In the genomic region with DNA sequence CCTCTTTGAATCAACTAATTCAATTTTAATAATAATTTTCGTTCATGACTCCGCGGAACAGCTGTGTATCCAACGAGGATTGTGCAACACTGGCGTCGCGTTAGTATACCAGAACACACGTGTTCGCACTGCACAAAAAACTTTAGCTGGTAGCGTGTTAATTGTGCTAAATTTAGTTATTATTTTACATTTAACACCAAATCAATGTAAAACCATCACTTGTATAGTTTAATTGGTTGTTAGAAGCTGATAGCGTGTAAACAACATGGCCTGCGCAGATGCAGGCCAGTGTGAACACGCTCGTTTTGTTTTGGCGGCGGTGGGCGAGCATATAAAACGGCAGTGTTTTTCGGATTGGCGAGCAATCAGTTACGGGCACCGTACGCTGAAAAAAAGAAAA, we compare ENCODE assay signal across 1 fruit fly cellular context.
TF ChIP-seq lines count a peak whose summit lies in the region.

A gene (minus strand): TSS at position 93 of the 400 bp plus-strand sequence.
A gene (plus strand): TSS at position 335 of the 400 bp plus-strand sequence.

TF ChIP-seq in whole organism, embryonic, 481 proteins besides CTCF, POLR2A, EP300 and RAD21 (continued from another document and continues in another):
- TF ChIP-seq CG17361 (GFP tag; IDR thresholded peaks at IDR 0.05; lab: Robert Waterston, UW), result peak; percentile 81
- peak; percentile 7; the same call in 1 of the 2 replicates for TF ChIP-seq Ravus (GFP tag; IDR thresholded peaks at IDR 0.05; lab: Robert Waterston, UW)
- peak; percentile 17 for TF ChIP-seq ATbp (GFP tag; optimal IDR thresholded peaks at IDR 0.05; lab: Kevin White, UChicago)
- TF ChIP-seq ash1 (GFP tag; optimal IDR thresholded peaks at IDR 0.05; lab: Kevin White, UChicago), result no peak
- TF ChIP-seq PHDP (tag; optimal IDR thresholded peaks at IDR 0.05; lab: Kevin White, UChicago), result peak; percentile 80
- TF ChIP-seq CG8359 (GFP tag; optimal IDR thresholded peaks at IDR 0.05; lab: Kevin White, UChicago; ENCODE audit: borderline replicate concordance), result no peak
- TF ChIP-seq ranshi (GFP tag; IDR thresholded peaks at IDR 0.05; lab: Robert Waterston, UW), result peak; percentile 75
- peak; percentile 37 for TF ChIP-seq CG15601 (tag; optimal IDR thresholded peaks at IDR 0.05; lab: Kevin White, UChicago)
- peak; percentile 42 for TF ChIP-seq CG4820 (GFP tag; optimal IDR thresholded peaks at IDR 0.05; lab: Kevin White, UChicago)
- 0 out of 2 replicates have a peak, but pooled peaks have one; percentile 25 for TF ChIP-seq unc-4 (GFP tag; IDR thresholded peaks at IDR 0.05; lab: Robert Waterston, UW; ENCODE audit: partially characterized antibody)
- peak; percentile 79 for TF ChIP-seq CG30403 (GFP tag; optimal IDR thresholded peaks at IDR 0.05; lab: Kevin White, UChicago)
- no peak for TF ChIP-seq Hr39 (optimal IDR thresholded peaks at IDR 0.05; lab: Kevin White, UChicago)
- peak; percentile 64 for TF ChIP-seq CG12299 (tag; optimal IDR thresholded peaks at IDR 0.05; lab: Kevin White, UChicago)
- TF ChIP-seq Fer1 (GFP tag; optimal IDR thresholded peaks at IDR 0.05; lab: Kevin White, UChicago), result peak; percentile 79
- no peak for TF ChIP-seq Awh (GFP tag; IDR thresholded peaks at IDR 0.05; lab: Robert Waterston, UW)
- TF ChIP-seq CG10267 (tag; optimal IDR thresholded peaks at IDR 0.05; lab: Kevin White, UChicago), result peak; percentile 95
- no peak for TF ChIP-seq prd (optimal IDR thresholded peaks at IDR 0.05; lab: Kevin White, UChicago)
- TF ChIP-seq prd (GFP tag; IDR thresholded peaks at IDR 0.05; lab: Robert Waterston, UW), result peak; percentile 78
- peak; percentile 85 for TF ChIP-seq phol (tag; optimal IDR thresholded peaks at IDR 0.05; lab: Kevin White, UChicago)
- peak; percentile 83 for TF ChIP-seq CG13424 (tag; optimal IDR thresholded peaks at IDR 0.05; lab: Kevin White, UChicago)
- peak; percentile 53; the same call in 1 of the 2 replicates for TF ChIP-seq bowl (GFP tag; IDR thresholded peaks at IDR 0.05; lab: Robert Waterston, UW)
- TF ChIP-seq ssp (GFP tag; IDR thresholded peaks at IDR 0.05; lab: Robert Waterston, UW), result peak; percentile 90
- peak; percentile 64 for TF ChIP-seq pum (GFP tag; optimal IDR thresholded peaks at IDR 0.05; lab: Kevin White, UChicago)
- TF ChIP-seq sens-2 (GFP tag; IDR thresholded peaks at IDR 0.05; lab: Robert Waterston, UW), result no peak
- TF ChIP-seq gsb-n (tag; optimal IDR thresholded peaks at IDR 0.05; lab: Kevin White, UChicago), result no peak
- peak; percentile 53 for TF ChIP-seq CHES-1-like (GFP tag; optimal IDR thresholded peaks at IDR 0.05; lab: Kevin White, UChicago)
- TF ChIP-seq CG8388 (GFP tag; optimal IDR thresholded peaks at IDR 0.05; lab: Kevin White, UChicago), result peak; percentile 79
- TF ChIP-seq CG1792 (GFP tag; optimal IDR thresholded peaks at IDR 0.05; lab: Kevin White, UChicago), result peak; percentile 70
- peak; percentile 69 for TF ChIP-seq CrebB (tag; optimal IDR thresholded peaks at IDR 0.05; lab: Kevin White, UChicago)
- TF ChIP-seq crc (GFP tag; optimal IDR thresholded peaks at IDR 0.05; lab: Kevin White, UChicago), result peak; percentile 23
- peak; percentile 78 for TF ChIP-seq CG10543 (GFP tag; optimal IDR thresholded peaks at IDR 0.05; lab: Kevin White, UChicago)
- peak; percentile 100 for TF ChIP-seq CG7357 (GFP tag; IDR thresholded peaks at IDR 0.05; lab: Robert Waterston, UW)
- peak; percentile 67 for TF ChIP-seq pzg (GFP tag; optimal IDR thresholded peaks at IDR 0.05; lab: Kevin White, UChicago)
- TF ChIP-seq CG43689 (GFP tag; IDR thresholded peaks at IDR 0.05; lab: Robert Waterston, UW), result no peak
- peak; percentile 61 for TF ChIP-seq Ets97D (GFP tag; optimal IDR thresholded peaks at IDR 0.05; lab: Kevin White, UChicago)
- TF ChIP-seq ftz-f1 (GFP tag; optimal IDR thresholded peaks at IDR 0.05; lab: Kevin White, UChicago), result peak; percentile 41
- peak; percentile 46; the same call in 1 of the 2 replicates for TF ChIP-seq GATAe (GFP tag; conservative IDR thresholded peaks at IDR 0.05; lab: Robert Waterston, UW)
- peak; percentile 67 for TF ChIP-seq CG13296 (GFP tag; optimal IDR thresholded peaks at IDR 0.05; lab: Kevin White, UChicago)
- peak; percentile 43 for TF ChIP-seq CG16863 (GFP tag; optimal IDR thresholded peaks at IDR 0.05; lab: Kevin White, UChicago)
- TF ChIP-seq tin (GFP tag; optimal IDR thresholded peaks at IDR 0.05; lab: Kevin White, UChicago), result peak; percentile 68
- TF ChIP-seq CG3065 (GFP tag; optimal IDR thresholded peaks at IDR 0.05; lab: Kevin White, UChicago), result no peak
- TF ChIP-seq ara (GFP tag; IDR thresholded peaks at IDR 0.05; lab: Robert Waterston, UW), result peak; percentile 79
- TF ChIP-seq CG1603 (tag; optimal IDR thresholded peaks at IDR 0.05; lab: Kevin White, UChicago), result peak; percentile 90
- no peak for TF ChIP-seq sc (optimal IDR thresholded peaks at IDR 0.05; lab: Kevin White, UChicago)
- TF ChIP-seq sc (GFP tag; optimal IDR thresholded peaks at IDR 0.05; lab: Kevin White, UChicago), result no peak
- TF ChIP-seq CG4617 (GFP tag; optimal IDR thresholded peaks at IDR 0.05; lab: Kevin White, UChicago; ENCODE audit: borderline replicate concordance), result peak; percentile 57
- TF ChIP-seq gro (GFP tag; optimal IDR thresholded peaks at IDR 0.05; lab: Kevin White, UChicago), result peak; percentile 51
- TF ChIP-seq kni (GFP tag; optimal IDR thresholded peaks at IDR 0.05; lab: Kevin White, UChicago), result peak; percentile 41
- TF ChIP-seq Hey (tag; optimal IDR thresholded peaks at IDR 0.05; lab: Kevin White, UChicago), result peak; percentile 61
- TF ChIP-seq Jarid2 (GFP tag; optimal IDR thresholded peaks at IDR 0.05; lab: Kevin White, UChicago), result peak; percentile 48
- TF ChIP-seq CG1832 (GFP tag; optimal IDR thresholded peaks at IDR 0.05; lab: Kevin White, UChicago), result no peak
- TF ChIP-seq Vsx1 (GFP tag; optimal IDR thresholded peaks at IDR 0.05; lab: Kevin White, UChicago), result no peak
- TF ChIP-seq CG12769 (tag; optimal IDR thresholded peaks at IDR 0.05; lab: Kevin White, UChicago), result no peak
- TF ChIP-seq mirr (GFP tag; optimal IDR thresholded peaks at IDR 0.05; lab: Kevin White, UChicago), result peak; percentile 66
- no peak for TF ChIP-seq dmrt99B (tag; optimal IDR thresholded peaks at IDR 0.05; lab: Kevin White, UChicago)
- TF ChIP-seq Scr (GFP tag; IDR thresholded peaks at IDR 0.05; lab: Robert Waterston, UW; ENCODE audit: partially characterized antibody), result peak; percentile 49
- peak; percentile 25 for TF ChIP-seq CG6654 (GFP tag; optimal IDR thresholded peaks at IDR 0.05; lab: Kevin White, UChicago)
- TF ChIP-seq CG3847 (GFP tag; IDR thresholded peaks at IDR 0.05; lab: Robert Waterston, UW), result peak; percentile 86
- peak; percentile 83 for TF ChIP-seq zfh1 (GFP tag; IDR thresholded peaks at IDR 0.05; lab: Robert Waterston, UW)
- peak; percentile 77 for TF ChIP-seq pho (GFP tag; optimal IDR thresholded peaks at IDR 0.05; lab: Kevin White, UChicago)
- peak; percentile 84 for TF ChIP-seq gem (tag; optimal IDR thresholded peaks at IDR 0.05; lab: Kevin White, UChicago)
- TF ChIP-seq tgo (GFP tag; IDR thresholded peaks at IDR 0.05; lab: Robert Waterston, UW), result peak; percentile 74
- TF ChIP-seq BtbVII (GFP tag; optimal IDR thresholded peaks at IDR 0.05; lab: Kevin White, UChicago), result peak; percentile 31
- peak; percentile 72 for TF ChIP-seq H2.0 (GFP tag; IDR thresholded peaks at IDR 0.05; lab: Robert Waterston, UW)
- peak; percentile 35 for TF ChIP-seq gfzf (GFP tag; optimal IDR thresholded peaks at IDR 0.05; lab: Kevin White, UChicago)
- peak; percentile 56 for TF ChIP-seq seq (GFP tag; IDR thresholded peaks at IDR 0.05; lab: Robert Waterston, UW)
- peak; percentile 62 for TF ChIP-seq CG9727 (GFP tag; optimal IDR thresholded peaks at IDR 0.05; lab: Kevin White, UChicago)
- no peak for TF ChIP-seq D19A (tag; optimal IDR thresholded peaks at IDR 0.05; lab: Kevin White, UChicago)
- peak; percentile 17 for TF ChIP-seq eyg (GFP tag; optimal IDR thresholded peaks at IDR 0.05; lab: Kevin White, UChicago)
- TF ChIP-seq Oli (tag; optimal IDR thresholded peaks at IDR 0.05; lab: Kevin White, UChicago), result peak; percentile 70
- 0 out of 2 replicates have a peak, but pooled peaks have one; percentile 30 for TF ChIP-seq ro (GFP tag; IDR thresholded peaks at IDR 0.05; lab: Robert Waterston, UW)
- peak; percentile 71 for TF ChIP-seq CG30020 (tag; optimal IDR thresholded peaks at IDR 0.05; lab: Kevin White, UChicago)
- TF ChIP-seq CG33213 (GFP tag; optimal IDR thresholded peaks at IDR 0.05; lab: Kevin White, UChicago), result peak; percentile 68
- peak; percentile 27; the same call in 1 of the 2 replicates for TF ChIP-seq CG1024 (GFP tag; IDR thresholded peaks at IDR 0.05; lab: Robert Waterston, UW)
- TF ChIP-seq pnt (GFP tag; optimal IDR thresholded peaks at IDR 0.05; lab: Kevin White, UChicago), result peak; percentile 49
- no peak for TF ChIP-seq CG6791 (GFP tag; IDR thresholded peaks at IDR 0.05; lab: Robert Waterston, UW; ENCODE audit: partially characterized antibody)
- peak; percentile 85 for TF ChIP-seq sob (GFP tag; IDR thresholded peaks at IDR 0.05; lab: Robert Waterston, UW)
- peak; percentile 38 for TF ChIP-seq slou (GFP tag; optimal IDR thresholded peaks at IDR 0.05; lab: Kevin White, UChicago)
- TF ChIP-seq CG11247 (GFP tag; IDR thresholded peaks at IDR 0.05; lab: Robert Waterston, UW), result peak; percentile 63
- TF ChIP-seq Fer3 (tag; optimal IDR thresholded peaks at IDR 0.05; lab: Kevin White, UChicago), result peak; percentile 70
- TF ChIP-seq B-H2 (GFP tag; optimal IDR thresholded peaks at IDR 0.05; lab: Kevin White, UChicago), result peak; percentile 86
- peak; percentile 63 for TF ChIP-seq Camta (GFP tag; optimal IDR thresholded peaks at IDR 0.05; lab: Kevin White, UChicago)
- no peak for TF ChIP-seq unpg (GFP tag; optimal IDR thresholded peaks at IDR 0.05; lab: Kevin White, UChicago)
- TF ChIP-seq tap (tag; optimal IDR thresholded peaks at IDR 0.05; lab: Kevin White, UChicago), result peak; percentile 20
- TF ChIP-seq CG7839 (tag; optimal IDR thresholded peaks at IDR 0.05; lab: Kevin White, UChicago), result peak; percentile 71
- TF ChIP-seq CG6272 (GFP tag; IDR thresholded peaks at IDR 0.05; lab: Robert Waterston, UW), result peak; percentile 67
- peak; percentile 84 for TF ChIP-seq CG32767 (GFP tag; IDR thresholded peaks at IDR 0.05; lab: Robert Waterston, UW)
- TF ChIP-seq en (GFP tag; optimal IDR thresholded peaks at IDR 0.05; lab: Kevin White, UChicago), result peak; percentile 43
- peak; percentile 15 for TF ChIP-seq CG8290 (GFP tag; optimal IDR thresholded peaks at IDR 0.05; lab: Kevin White, UChicago)
- peak in 1 of 2 experiments; percentile 60 for TF ChIP-seq CG8290 (tag; optimal IDR thresholded peaks at IDR 0.05; lab: Kevin White, UChicago)
- peak; percentile 68; the same call in 1 of the 3 replicates for TF ChIP-seq Mrtf (GFP tag; IDR thresholded peaks at IDR 0.05; lab: Robert Waterston, UW)
- 0 out of 3 replicates have a peak, but pooled peaks have one; percentile 26 for TF ChIP-seq HLH4C (GFP tag; IDR thresholded peaks at IDR 0.05; lab: Robert Waterston, UW; ENCODE audit: partially characterized antibody)
- peak; percentile 59 for TF ChIP-seq az2 (GFP tag; optimal IDR thresholded peaks at IDR 0.05; lab: Kevin White, UChicago)
- peak; percentile 60 for TF ChIP-seq zen (tag; optimal IDR thresholded peaks at IDR 0.05; lab: Kevin White, UChicago)
- peak; percentile 87 for TF ChIP-seq Rfx (GFP tag; IDR thresholded peaks at IDR 0.05; lab: Robert Waterston, UW)
- peak; percentile 60 for TF ChIP-seq Dad (GFP tag; optimal IDR thresholded peaks at IDR 0.05; lab: Kevin White, UChicago)
- TF ChIP-seq CG4854 (GFP tag; optimal IDR thresholded peaks at IDR 0.05; lab: Kevin White, UChicago), result peak; percentile 46
- TF ChIP-seq Dfd (GFP tag; optimal IDR thresholded peaks at IDR 0.05; lab: Kevin White, UChicago), result no peak
- TF ChIP-seq E2f2 (GFP tag; IDR thresholded peaks at IDR 0.05; lab: Robert Waterston, UW), result peak; percentile 74
- TF ChIP-seq CG17359 (tag; optimal IDR thresholded peaks at IDR 0.05; lab: Kevin White, UChicago), result peak; percentile 60
- no peak for TF ChIP-seq pros (GFP tag; optimal IDR thresholded peaks at IDR 0.05; lab: Kevin White, UChicago)
- TF ChIP-seq tna (GFP tag; IDR thresholded peaks at IDR 0.05; lab: Robert Waterston, UW; ENCODE audit: partially characterized antibody), result no peak
- peak; percentile 79 for TF ChIP-seq klu (GFP tag; IDR thresholded peaks at IDR 0.05; lab: Robert Waterston, UW)
- TF ChIP-seq bsh (GFP tag; optimal IDR thresholded peaks at IDR 0.05; lab: Kevin White, UChicago), result peak in 1 of 2 experiments; percentile 75
- peak; percentile 10; the same call in 1 of the 3 replicates for TF ChIP-seq CG3726 (GFP tag; IDR thresholded peaks at IDR 0.05; lab: Robert Waterston, UW)
- peak; percentile 77 for TF ChIP-seq Deaf1 (tag; optimal IDR thresholded peaks at IDR 0.05; lab: Kevin White, UChicago)
- TF ChIP-seq cg (GFP tag; optimal IDR thresholded peaks at IDR 0.05; lab: Kevin White, UChicago), result no peak
- TF ChIP-seq MBD-R2 (GFP tag; IDR thresholded peaks at IDR 0.05; lab: Robert Waterston, UW), result peak; percentile 95
- peak in 1 of 3 experiments; percentile 65 for TF ChIP-seq lola (GFP tag; optimal IDR thresholded peaks at IDR 0.05; lab: Kevin White, UChicago)
- peak; percentile 70 for TF ChIP-seq CG9437 (GFP tag; optimal IDR thresholded peaks at IDR 0.05; lab: Kevin White, UChicago)
- peak; percentile 77 for TF ChIP-seq CG12155 (GFP tag; optimal IDR thresholded peaks at IDR 0.05; lab: Kevin White, UChicago)
- TF ChIP-seq CG15514 (GFP tag; optimal IDR thresholded peaks at IDR 0.05; lab: Kevin White, UChicago), result peak; percentile 92
- TF ChIP-seq mld (GFP tag; IDR thresholded peaks at IDR 0.05; lab: Robert Waterston, UW; ENCODE audit: partially characterized antibody), result no peak
- TF ChIP-seq crp (GFP tag; optimal IDR thresholded peaks at IDR 0.05; lab: Kevin White, UChicago), result peak; percentile 51 to 93
- TF ChIP-seq bcd (GFP tag; optimal IDR thresholded peaks at IDR 0.05; lab: Kevin White, UChicago), result peak; percentile 72
- TF ChIP-seq CG7987 (GFP tag; optimal IDR thresholded peaks at IDR 0.05; lab: Kevin White, UChicago), result peak; percentile 43
- TF ChIP-seq HLHmδ (GFP tag; optimal IDR thresholded peaks at IDR 0.05; lab: Kevin White, UChicago), result no peak
- TF ChIP-seq pan (optimal IDR thresholded peaks at IDR 0.05; lab: Kevin White, UChicago), result no peak
- TF ChIP-seq pan (GFP tag; optimal IDR thresholded peaks at IDR 0.05 in 1 of 2, IDR thresholded peaks at IDR 0.05 in 1 of 2), result peak in 1 of 2 experiments; percentile 69
- TF ChIP-seq CG6689 (GFP tag; IDR thresholded peaks at IDR 0.05; lab: Robert Waterston, UW), result peak; percentile 74
- peak; percentile 73 for TF ChIP-seq CG14014 (GFP tag; IDR thresholded peaks at IDR 0.05; lab: Robert Waterston, UW)
- TF ChIP-seq Myb (GFP tag; optimal IDR thresholded peaks at IDR 0.05; lab: Kevin White, UChicago), result peak; percentile 63
- TF ChIP-seq gsb (GFP tag; IDR thresholded peaks at IDR 0.05; lab: Robert Waterston, UW), result peak; percentile 57; the same call in 1 of the 2 replicates
- TF ChIP-seq CG6765 (GFP tag; optimal IDR thresholded peaks at IDR 0.05; lab: Kevin White, UChicago), result peak; percentile 30
